Fruit fly (Drosophila melanogaster): ENCODE measurements around the gene Naglu.

The Naglu gene

DNA sequence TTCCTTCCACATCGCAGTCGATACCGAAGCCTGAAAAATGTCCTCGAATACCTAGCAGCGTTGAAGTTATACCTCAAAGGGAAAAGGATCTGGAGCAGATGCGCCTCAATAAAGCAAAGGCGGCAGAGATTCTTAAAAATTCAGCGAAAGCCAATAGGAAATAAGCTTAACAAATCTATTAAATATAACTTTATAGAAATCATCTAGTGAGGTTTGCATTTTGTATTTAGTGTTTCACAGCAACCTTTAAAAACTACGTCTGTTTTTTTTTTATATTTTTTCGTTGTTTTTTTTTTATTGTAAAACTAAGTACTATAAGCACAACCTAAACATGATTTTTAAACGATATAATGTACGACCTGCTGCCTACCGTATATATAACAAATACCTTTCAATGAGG lies 30.5 kb upstream of the Naglu start, which contains the start of gene CG31897:
Gene CG31897 (plus strand): TSS at position 301 of the 400 bp plus-strand sequence.
- no peak for TF ChIP-seq E2f2 (GFP tag; IDR thresholded peaks at IDR 0.05)
- no peak for TF ChIP-seq Gug (GFP tag; IDR thresholded peaks at IDR 0.05)
- TF ChIP-seq CG3838 (GFP tag; optimal IDR thresholded peaks at IDR 0.05) = no peak
- TF ChIP-seq Oli (tag; optimal IDR thresholded peaks at IDR 0.05) = no peak
- TF ChIP-seq Drgx (GFP tag; IDR thresholded peaks at IDR 0.05) = no peak
- TF ChIP-seq CG2116 (GFP tag; optimal IDR thresholded peaks at IDR 0.05) = no peak
- TF ChIP-seq seq (GFP tag; IDR thresholded peaks at IDR 0.05) = no peak
- no peak for TF ChIP-seq Abd-B (GFP tag; optimal IDR thresholded peaks at IDR 0.05)
- no peak for TF ChIP-seq Opbp (GFP tag; IDR thresholded peaks at IDR 0.05; ENCODE audit: partially characterized antibody)

DNA sequence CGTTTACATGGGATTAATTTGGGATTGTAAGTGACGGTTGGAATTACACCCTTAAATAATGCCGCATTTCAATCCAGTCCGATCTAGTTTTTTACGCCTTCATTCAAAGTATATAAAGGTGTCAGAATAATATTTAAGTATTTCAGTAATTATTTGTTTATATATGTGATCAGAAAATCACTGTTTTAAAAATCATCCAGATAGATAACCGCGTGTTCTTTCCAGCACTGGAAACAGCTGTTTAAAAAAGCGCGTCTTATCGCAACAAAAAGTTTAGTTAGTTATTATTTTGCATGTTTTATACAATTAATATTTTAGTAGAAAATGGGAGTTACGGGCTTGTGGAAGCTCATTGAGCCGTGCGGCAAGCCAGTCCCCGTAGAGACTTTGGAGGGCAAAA lies 26.4 kb upstream of the Naglu start, which contains the start of gene mus201:
Gene mus201 (plus strand): TSS at position 118 of the 400 bp plus-strand sequence.
- TF ChIP-seq CG16815 (GFP tag; optimal IDR thresholded peaks at IDR 0.05) (no peak), CG3838 (GFP tag; optimal IDR thresholded peaks at IDR 0.05) (no peak), CG10431 (GFP tag; optimal IDR thresholded peaks at IDR 0.05) (peak; percentile 68), CG13287 (GFP tag; IDR thresholded peaks at IDR 0.05; ENCODE audit: partially characterized antibody) (no peak; the same call in 1 of the 2 replicates), Sin3A (optimal IDR thresholded peaks at IDR 0.05) (no peak), CG3995 (GFP tag; optimal IDR thresholded peaks at IDR 0.05) (peak; percentile 97), pzg (GFP tag; optimal IDR thresholded peaks at IDR 0.05) (peak; percentile 23), CG5180 (GFP tag; optimal IDR thresholded peaks at IDR 0.05) (no peak), CG8290 (GFP tag; optimal IDR thresholded peaks at IDR 0.05) (no peak), CG8290 (tag; optimal IDR thresholded peaks at IDR 0.05) (no peak), ranshi (GFP tag; IDR thresholded peaks at IDR 0.05) (no peak), Dp (GFP tag; optimal IDR thresholded peaks at IDR 0.05) (peak; percentile 41), jing (GFP tag; optimal IDR thresholded peaks at IDR 0.05) (no peak), sisA (GFP tag; IDR thresholded peaks at IDR 0.05) (no peak), ems (GFP tag; optimal IDR thresholded peaks at IDR 0.05) (no peak), scrt (GFP tag; optimal IDR thresholded peaks at IDR 0.05) (no peak), stwl (tag; optimal IDR thresholded peaks at IDR 0.05) (peak; percentile 19), CG4282 (GFP tag; optimal IDR thresholded peaks at IDR 0.05) (no peak), crol (GFP tag; IDR thresholded peaks at IDR 0.05) (no peak), CG10267 (tag; optimal IDR thresholded peaks at IDR 0.05) (peak; percentile 76), az2 (GFP tag; optimal IDR thresholded peaks at IDR 0.05) (no peak), ac (GFP tag; optimal IDR thresholded peaks at IDR 0.05) (no peak), row (GFP tag; IDR thresholded peaks at IDR 0.05) (peak; percentile 32; the same call in 1 of the 3 replicates), crp (GFP tag; optimal IDR thresholded peaks at IDR 0.05) (peak in 1 of 2 experiments; percentile 80), E2f2 (GFP tag; IDR thresholded peaks at IDR 0.05) (peak; percentile 47; the same call in 1 of the 2 replicates), CG17186 (GFP tag; optimal IDR thresholded peaks at IDR 0.05) (peak; percentile 13), CG43689 (GFP tag; IDR thresholded peaks at IDR 0.05) (no peak), CG10209 (GFP tag; optimal IDR thresholded peaks at IDR 0.05) (no peak), CG18262 (tag; optimal IDR thresholded peaks at IDR 0.05) (no peak), dan (GFP tag; IDR thresholded peaks at IDR 0.05) (no peak), esg (GFP tag; conservative IDR thresholded peaks at IDR 0.05) (no peak), MBD-R2 (GFP tag; IDR thresholded peaks at IDR 0.05) (peak; percentile 79), stc (GFP tag; IDR thresholded peaks at IDR 0.05) (no peak), seq (GFP tag; IDR thresholded peaks at IDR 0.05) (no peak)

DNA sequence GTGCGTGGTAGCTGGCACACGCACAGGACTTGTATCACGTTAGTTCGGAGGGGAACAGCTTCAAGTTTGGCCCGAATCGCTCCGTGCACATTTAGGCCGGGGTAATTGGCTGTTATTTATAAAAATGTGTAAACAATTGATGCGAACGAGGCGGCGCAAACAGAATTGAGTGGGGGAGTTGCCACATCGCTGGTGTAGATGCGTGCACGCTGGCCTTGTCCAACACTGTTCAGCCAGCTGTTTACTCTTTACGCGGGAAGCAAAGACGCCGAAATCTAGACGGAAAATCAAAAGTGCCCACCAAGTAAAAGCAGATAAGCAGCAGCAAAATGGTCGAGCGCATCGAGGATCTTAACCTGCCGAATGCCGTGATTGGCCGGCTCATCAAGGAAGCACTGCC lies 25.5 kb upstream of the Naglu start, which contains the start of the genes D12 and Chrac-14:
Gene D12 (minus strand): TSS at position 190 of the 400 bp plus-strand sequence.
Gene Chrac-14 (plus strand): TSS at position 230 of the 400 bp plus-strand sequence.
- TF ChIP-seq ci (GFP tag; IDR thresholded peaks at IDR 0.05) (peak; percentile 64; the same call in 1 of the 3 replicates), gsb-n (tag; optimal IDR thresholded peaks at IDR 0.05) (no peak), CG9609 (GFP tag; optimal IDR thresholded peaks at IDR 0.05) (no peak), chn (GFP tag; optimal IDR thresholded peaks at IDR 0.05) (no peak), CkIIα-i1 (GFP tag; IDR thresholded peaks at IDR 0.05) (no peak), Dp (GFP tag; optimal IDR thresholded peaks at IDR 0.05) (peak; percentile 70), cg (GFP tag; optimal IDR thresholded peaks at IDR 0.05) (no peak), cad (GFP tag; optimal IDR thresholded peaks at IDR 0.05) (no peak), CG3407 (GFP tag; optimal IDR thresholded peaks at IDR 0.05) (no peak), run (tag; optimal IDR thresholded peaks at IDR 0.05) (no peak), CG1647 (GFP tag; optimal IDR thresholded peaks at IDR 0.05) (no peak), CG12659 (GFP tag; optimal IDR thresholded peaks at IDR 0.05) (no peak)

Data from whole organism, embryonic.